Fruit fly (Drosophila melanogaster) whole organism, embryonic: ENCODE measurements around the gene Trf4-2.

Source experiments
- Asciz ChIP-seq: fragments of 200-800 bp; sonication (Bioruptor generic); optimal IDR thresholded peaks from 2 replicates; lab custom pipeline; 2017; ENCODE audit warnings: missing biosample characterization, mild to moderate bottlenecking, missing genetic modification characterization, missing genetic modification reagents
- Atf-2 ChIP-seq: fragments of 200-800 bp; sonication (Bioruptor generic); optimal IDR thresholded peaks from 2 replicates; lab custom pipeline; 2016; ENCODE audit warnings: missing biosample characterization, missing genetic modification characterization
- BEAF-32 ChIP-seq: fragments of 200-800 bp; sonication (Bioruptor generic); optimal IDR thresholded peaks from 3 replicates; lab custom pipeline; 2017; ENCODE audit warnings: missing biosample characterization, missing genetic modification characterization, mild to moderate bottlenecking, moderate library complexity, missing genetic modification reagents
- Bteb2 ChIP-seq: fragments of 200-800 bp; sonication (Bioruptor generic); optimal IDR thresholded peaks from 2 replicates; lab custom pipeline; 2016; ENCODE audit warnings: missing biosample characterization, missing genetic modification characterization
- CG10147 ChIP-seq: fragments of 200-800 bp; sonication (Bioruptor generic); optimal IDR thresholded peaks from 2 replicates; lab custom pipeline; 2019; ENCODE audit warnings: missing biosample characterization, mild to moderate bottlenecking, missing genetic modification characterization, moderate library complexity
- CG10366 ChIP-seq: fragments of 200-800 bp; sonication (Bioruptor generic); IDR thresholded peaks from 2 replicates; pipeline ENCODE4 v1.3.6; 2022; ENCODE audit warnings: missing biosample characterization, missing genetic modification characterization
- CG14014 ChIP-seq: fragments of 200-800 bp; sonication (Bioruptor generic); IDR thresholded peaks from 2 replicates; pipeline ENCODE4 v1.3.6; 2022; ENCODE audit warnings: missing biosample characterization, missing genetic modification characterization
- CG17359 ChIP-seq: fragments of 200-800 bp; sonication (Bioruptor generic); optimal IDR thresholded peaks from 3 replicates; lab custom pipeline; 2018; ENCODE audit warnings: missing biosample characterization, mild to moderate bottlenecking, missing genetic modification characterization, moderate library complexity
- CG1792 ChIP-seq: fragments of 200-800 bp; sonication (Bioruptor generic); optimal IDR thresholded peaks from 2 replicates; lab custom pipeline; 2016; ENCODE audit warnings: missing biosample characterization, missing genetic modification characterization
- CG30020 ChIP-seq: fragments of 200-800 bp; optimal IDR thresholded peaks from 2 replicates; lab custom pipeline; 2019; ENCODE audit warnings: missing biosample characterization, mild to moderate bottlenecking, missing genetic modification characterization, moderate library complexity
- CG31224 ChIP-seq: fragments of 200-800 bp; sonication (Bioruptor generic); IDR thresholded peaks from 2 replicates; pipeline ENCODE4 v1.3.6; 2022; ENCODE audit warnings: missing biosample characterization, missing genetic modification characterization
- CG3281 ChIP-seq: fragments of 200-800 bp; sonication (Bioruptor generic); optimal IDR thresholded peaks from 3 replicates; lab custom pipeline; 2017; ENCODE audit warnings: missing biosample characterization, mild to moderate bottlenecking, missing genetic modification characterization
- CG4617 ChIP-seq: fragments of 200-800 bp; sonication (Bioruptor generic); optimal IDR thresholded peaks from 3 replicates; lab custom pipeline; 2016; ENCODE audit warnings: missing biosample characterization, missing genetic modification characterization, borderline replicate concordance
- CG4707 ChIP-seq: fragments of 200-800 bp; sonication (Bioruptor generic); optimal IDR thresholded peaks from 2 replicates; lab custom pipeline; 2018; ENCODE audit warnings: missing biosample characterization, mild to moderate bottlenecking, missing genetic modification characterization, moderate library complexity
- CG4820 ChIP-seq: fragments of 200-800 bp; sonication (Bioruptor generic); optimal IDR thresholded peaks from 3 replicates; lab custom pipeline; 2016; ENCODE audit warnings: missing biosample characterization, missing genetic modification characterization
- CG6689 ChIP-seq: fragments of 200-800 bp; sonication (Bioruptor generic); IDR thresholded peaks from 2 replicates; pipeline ENCODE4 v1.3.6; 2022; ENCODE audit warnings: missing biosample characterization, missing genetic modification characterization
- CG8388 ChIP-seq: fragments of 200-800 bp; sonication (Bioruptor generic); optimal IDR thresholded peaks from 2 replicates; lab custom pipeline; 2019; ENCODE audit warnings: missing biosample characterization, mild to moderate bottlenecking, missing genetic modification characterization, moderate library complexity
- CG9215 ChIP-seq: fragments of 200-800 bp; sonication (Bioruptor generic); IDR thresholded peaks from 2 replicates; pipeline ENCODE4 v1.3.6; 2022; ENCODE audit warnings: missing biosample characterization, missing genetic modification characterization
- CG9932 ChIP-seq: fragments of 200-800 bp; sonication (Bioruptor generic); IDR thresholded peaks from 2 replicates; pipeline ENCODE4 v1.3.6; 2022; ENCODE audit warnings: missing biosample characterization, missing genetic modification characterization
- HLHmδ ChIP-seq: fragments of 200-800 bp; sonication (Bioruptor generic); optimal IDR thresholded peaks from 2 replicates; lab custom pipeline; 2018; ENCODE audit warnings: missing biosample characterization, mild to moderate bottlenecking, missing genetic modification characterization, moderate library complexity
- Hmx ChIP-seq: fragments of 200-800 bp; sonication (Bioruptor generic); optimal IDR thresholded peaks from 2 replicates; lab custom pipeline; 2016; ENCODE audit warnings: missing biosample characterization, missing genetic modification characterization
- Kr ChIP-seq: fragments of 200-800 bp; sonication (Bioruptor generic); optimal IDR thresholded peaks from 2 replicates; lab custom pipeline; 2017; ENCODE audit warnings: missing biosample characterization, mild to moderate bottlenecking, missing genetic modification characterization
- Ravus ChIP-seq: fragments of 200-800 bp; sonication (Bioruptor generic); IDR thresholded peaks from 2 replicates; pipeline ENCODE4 v1.3.6; 2022; ENCODE audit warnings: missing biosample characterization, missing genetic modification characterization
- Rx ChIP-seq: fragments of 200-800 bp; sonication (Bioruptor generic); IDR thresholded peaks from 2 replicates; pipeline ENCODE4 v1.3.6; 2022; ENCODE audit warnings: missing biosample characterization, missing genetic modification characterization
- Vsx1 ChIP-seq: fragments of 200-800 bp; sonication (Bioruptor generic); optimal IDR thresholded peaks from 2 replicates; lab custom pipeline; 2017; ENCODE audit warnings: missing biosample characterization, mild to moderate bottlenecking, missing genetic modification characterization, missing genetic modification reagents
- Xrp1 ChIP-seq: fragments of 200-800 bp; sonication (Bioruptor generic); IDR thresholded peaks from 2 replicates; pipeline ENCODE4 v1.3.6; 2022; ENCODE audit warnings: missing biosample characterization, missing genetic modification characterization
- ase ChIP-seq: fragments of 200-800 bp; sonication (Bioruptor generic); IDR thresholded peaks from 3 replicates; pipeline ENCODE4 v1.3.6; 2022; ENCODE audit warnings: missing biosample characterization, missing genetic modification characterization
- az2 ChIP-seq: fragments of 200-800 bp; sonication (Bioruptor generic); optimal IDR thresholded peaks from 3 replicates; lab custom pipeline; 2016; ENCODE audit warnings: missing biosample characterization, missing genetic modification characterization
- bigmax ChIP-seq: fragments of 200-800 bp; sonication (Bioruptor generic); optimal IDR thresholded peaks from 2 replicates; lab custom pipeline; 2018; ENCODE audit warnings: missing biosample characterization, mild to moderate bottlenecking, missing genetic modification characterization
- bowl ChIP-seq: fragments of 200-800 bp; sonication (Bioruptor generic); IDR thresholded peaks from 2 replicates; pipeline ENCODE4 v1.3.6; 2022; ENCODE audit warnings: missing biosample characterization, missing genetic modification characterization
- btn ChIP-seq: fragments of 200-800 bp; sonication (Bioruptor generic); optimal IDR thresholded peaks from 2 replicates; lab custom pipeline; 2016; ENCODE audit warnings: missing biosample characterization, missing genetic modification characterization
- chinmo ChIP-seq: fragments of 200-800 bp; sonication (Bioruptor generic); IDR thresholded peaks from 4 replicates; pipeline ENCODE4 v1.3.6; 2022; ENCODE audit warnings: missing biosample characterization, missing genetic modification characterization; ENCODE audit not compliant: partially characterized antibody
- crc ChIP-seq: fragments of 200-800 bp; sonication (Bioruptor generic); optimal IDR thresholded peaks from 2 replicates; lab custom pipeline; 2016; ENCODE audit warnings: missing biosample characterization, missing genetic modification characterization
- cwo ChIP-seq: fragments of 200-800 bp; sonication (Bioruptor generic); optimal IDR thresholded peaks from 3 replicates; lab custom pipeline; 2017; ENCODE audit warnings: missing biosample characterization, missing genetic modification characterization, mild to moderate bottlenecking, moderate library complexity, missing genetic modification reagents
- dimm ChIP-seq: fragments of 200-800 bp; sonication (Bioruptor generic); IDR thresholded peaks from 2 replicates; pipeline ENCODE4 v1.3.6; 2022; ENCODE audit warnings: missing biosample characterization, missing genetic modification characterization
- en ChIP-seq: fragments of 200-800 bp; sonication (Bioruptor generic); optimal IDR thresholded peaks from 2 replicates; lab custom pipeline; 2016; ENCODE audit warnings: missing biosample characterization, missing genetic modification characterization
- fd102C ChIP-seq: fragments of 200-800 bp; sonication (Bioruptor generic); optimal IDR thresholded peaks from 2 replicates; lab custom pipeline; 2018; ENCODE audit warnings: missing biosample characterization, mild to moderate bottlenecking, missing genetic modification characterization, moderate library complexity
- hth ChIP-seq: fragments of >200 bp; optimal IDR thresholded peaks from 2 replicates; lab custom pipeline; 2017; ENCODE audit warnings: inconsistent platforms
- ind ChIP-seq: fragments of 200-800 bp; sonication (Bioruptor generic); optimal IDR thresholded peaks from 3 replicates; lab custom pipeline; 2016; ENCODE audit warnings: missing biosample characterization, missing genetic modification characterization
- inv ChIP-seq: fragments of 200-800 bp; sonication (Bioruptor generic); IDR thresholded peaks from 2 replicates; pipeline ENCODE4 v1.3.6; 2022; ENCODE audit warnings: missing biosample characterization, missing genetic modification characterization; ENCODE audit not compliant: partially characterized antibody
- kni ChIP-seq: fragments of 200-800 bp; sonication (Bioruptor generic); optimal IDR thresholded peaks from 3 replicates; lab custom pipeline; 2017; ENCODE audit warnings: mild to moderate bottlenecking, missing biosample characterization, missing genetic modification reagents, missing genetic modification characterization
- lov ChIP-seq, 2 experiments: fragments of 200-800 bp in 1 of 2; fragments of >200 bp in 1 of 2; sonication (Bioruptor generic) in 1 of 2; IDR thresholded peaks in 1 of 2; optimal IDR thresholded peaks in 1 of 2; 2 replicates in 1 of 2; 3 replicates in 1 of 2; pipeline versions ENCODE4 v1.3.6 to Lab custom; 2017 to 2022; ENCODE audit warnings: missing biosample characterization in 1 of 2, missing genetic modification characterization in 1 of 2
- nerfin-2 ChIP-seq: fragments of 200-800 bp; sonication (Bioruptor generic); IDR thresholded peaks from 2 replicates; pipeline ENCODE4 v1.3.6; 2022; ENCODE audit warnings: missing biosample characterization, missing genetic modification characterization; ENCODE audit not compliant: partially characterized antibody
- oc ChIP-seq: fragments of 200-800 bp; sonication (Bioruptor generic); optimal IDR thresholded peaks from 2 replicates; lab custom pipeline; 2018; ENCODE audit warnings: missing biosample characterization, mild to moderate bottlenecking, missing genetic modification characterization, moderate library complexity
- pnt ChIP-seq: fragments of 200-800 bp; sonication (Bioruptor generic); optimal IDR thresholded peaks from 3 replicates; lab custom pipeline; 2016; ENCODE audit warnings: missing biosample characterization, missing genetic modification characterization
- prd ChIP-seq, 3 experiments: fragments of >200 bp in 2 of 3; fragments of 200-800 bp in 1 of 3; sonication (Bioruptor generic) in 1 of 3; optimal IDR thresholded peaks in 2 of 3; IDR thresholded peaks in 1 of 3; 2 replicates in 2 of 3; 3 replicates in 1 of 3; pipeline versions ENCODE4 v1.3.6 to Lab custom; 2017 to 2022; ENCODE audit warnings: missing biosample characterization in 1 of 3, missing genetic modification characterization in 1 of 3
- ranshi ChIP-seq: fragments of 200-800 bp; sonication (Bioruptor generic); IDR thresholded peaks from 2 replicates; pipeline ENCODE4 v1.3.6; 2022; ENCODE audit warnings: missing biosample characterization, missing genetic modification characterization
- repo ChIP-seq: fragments of 200-800 bp; sonication (Bioruptor generic); optimal IDR thresholded peaks from 2 replicates; lab custom pipeline; 2016; ENCODE audit warnings: missing biosample characterization, missing genetic modification characterization
- so ChIP-seq: fragments of 200-800 bp; sonication (Bioruptor generic); IDR thresholded peaks from 3 replicates; pipeline ENCODE4 v1.3.6; 2022; ENCODE audit warnings: missing biosample characterization, missing genetic modification characterization

Gene Trf4-2

dm6 chr3R:24894419-24895206 is 30.4 kb upstream of the Trf4-2 start, which contains the start of the genes CG31121 and CG11069 (continued):
- TF ChIP-seq CG8388 (GFP tag; lab: Kevin White, UChicago) (no peak), Vsx1 (GFP tag; lab: Kevin White, UChicago) (no peak), dimm (GFP tag; lab: Robert Waterston, UW) (no peak), ranshi (GFP tag; lab: Robert Waterston, UW) (no peak; the same call in 1 of the 2 replicates), ase (GFP tag; lab: Robert Waterston, UW) (no peak), crc (GFP tag; lab: Kevin White, UChicago) (no peak), Atf-2 (no peak), CG3281 (GFP tag; lab: Kevin White, UChicago) (no peak), Bteb2 (GFP tag; lab: Kevin White, UChicago) (no peak), lov (optimal IDR thresholded peaks at IDR 0.05; lab: Kevin White, UChicago) (no peak), lov (GFP tag; IDR thresholded peaks at IDR 0.05; lab: Robert Waterston, UW) (no peak), inv (no peak), CG4707 (GFP tag; lab: Kevin White, UChicago) (no peak), oc (tag; lab: Kevin White, UChicago) (no peak), CG14014 (GFP tag; lab: Robert Waterston, UW) (no peak), CG4617 (GFP tag; lab: Kevin White, UChicago) (no peak), hth (lab: Kevin White, UChicago) (no peak), bowl (GFP tag; lab: Robert Waterston, UW) (no peak), CG4820 (GFP tag; lab: Kevin White, UChicago) (no peak), pnt (GFP tag; lab: Kevin White, UChicago) (no peak), HLHmδ (GFP tag; lab: Kevin White, UChicago) (no peak), CG10147 (GFP tag; lab: Kevin White, UChicago) (no peak), prd (optimal IDR thresholded peaks at IDR 0.05; lab: Kevin White, UChicago) (no peak), prd (GFP tag; IDR thresholded peaks at IDR 0.05; lab: Robert Waterston, UW) (0 out of 3 replicates have a peak, but pooled peaks have one; percentile 14), CG9215 (GFP tag; lab: Robert Waterston, UW) (no peak), kni (GFP tag; lab: Kevin White, UChicago) (peak; percentile 50), so (0 out of 3 replicates have a peak, but pooled peaks have one; percentile 20), Ravus (GFP tag; lab: Robert Waterston, UW) (no peak), repo (no peak), Asciz (GFP tag; lab: Kevin White, UChicago) (no peak), btn (no peak), fd102C (GFP tag; lab: Kevin White, UChicago) (no peak), Hmx (no peak), CG6689 (GFP tag; lab: Robert Waterston, UW) (no peak), ind (GFP tag; lab: Kevin White, UChicago) (no peak), CG31224 (GFP tag; lab: Robert Waterston, UW) (no peak), CG30020 (tag; lab: Kevin White, UChicago) (no peak), Kr (GFP tag; lab: Kevin White, UChicago) (no peak), Xrp1 (GFP tag; lab: Robert Waterston, UW) (0 out of 2 replicates have a peak, but pooled peaks have one; percentile 5), nerfin-2 (GFP tag; lab: Robert Waterston, UW) (no peak), bigmax (GFP tag; lab: Kevin White, UChicago) (no peak), BEAF-32 (no peak), CG9932 (GFP tag; lab: Robert Waterston, UW) (no peak), chinmo (GFP tag; lab: Robert Waterston, UW) (0 out of 4 replicates have a peak, but pooled peaks have one; percentile 56), CG10366 (GFP tag; lab: Robert Waterston, UW) (no peak), CG17359 (no peak), Rx (GFP tag; lab: Robert Waterston, UW) (no peak), CG1792 (GFP tag; lab: Kevin White, UChicago) (no peak), cwo (GFP tag; lab: Kevin White, UChicago) (no peak), az2 (GFP tag; lab: Kevin White, UChicago) (no peak), en (GFP tag; lab: Kevin White, UChicago) (no peak)
